Fruit fly (Drosophila melanogaster) whole organism, prepupa: ENCODE measurements around the gene Osi16.

Source experiments
- Blimp-1 ChIP-seq: fragments of 200-800 bp; sonication (Bioruptor generic); optimal IDR thresholded peaks from 3 replicates; lab custom pipeline; 2017; ENCODE audit warnings: missing biosample characterization, missing genetic modification characterization, mild to moderate bottlenecking, moderate library complexity, missing genetic modification reagents
- CG10631 ChIP-seq: fragments of 200-800 bp; sonication (Bioruptor generic); optimal IDR thresholded peaks from 2 replicates; lab custom pipeline; 2016; ENCODE audit warnings: missing biosample characterization, missing genetic modification characterization
- CG11294 ChIP-seq: fragments of 200-800 bp; sonication (Bioruptor generic); IDR thresholded peaks from 2 replicates; pipeline ENCODE4 v1.3.6; 2022; ENCODE audit warnings: missing biosample characterization, missing genetic modification characterization
- CG11762 ChIP-seq: fragments of 200-800 bp; sonication (Bioruptor generic); optimal IDR thresholded peaks from 3 replicates; lab custom pipeline; 2016; ENCODE audit warnings: missing biosample characterization, missing genetic modification characterization; ENCODE audit not compliant: insufficient read depth
- CG16779 ChIP-seq: fragments of 200-800 bp; sonication (Bioruptor generic); optimal IDR thresholded peaks from 3 replicates; lab custom pipeline; 2017; ENCODE audit warnings: missing biosample characterization, mild to moderate bottlenecking, missing genetic modification characterization
- CG3032 ChIP-seq: fragments of 200-800 bp; optimal IDR thresholded peaks from 2 replicates; lab custom pipeline; 2019; ENCODE audit warnings: missing biosample characterization, mild to moderate bottlenecking, missing genetic modification characterization, moderate library complexity
- CG4318 ChIP-seq: fragments of 200-800 bp; sonication (Bioruptor generic); optimal IDR thresholded peaks from 3 replicates; lab custom pipeline; 2017; ENCODE audit warnings: missing biosample characterization, mild to moderate bottlenecking, missing genetic modification characterization
- Gug ChIP-seq: fragments of 200-800 bp; sonication (Bioruptor generic); IDR thresholded peaks from 2 replicates; pipeline ENCODE4 v1.3.6; 2022; ENCODE audit warnings: missing biosample characterization, missing genetic modification characterization
- Sox102F ChIP-seq: fragments of 200-800 bp; sonication (Bioruptor generic); optimal IDR thresholded peaks from 2 replicates; lab custom pipeline; 2016; ENCODE audit warnings: missing biosample characterization, mild to moderate bottlenecking, missing genetic modification characterization
- cyc ChIP-seq: fragments of 200-800 bp; sonication (Bioruptor generic); optimal IDR thresholded peaks from 3 replicates; lab custom pipeline; 2016; ENCODE audit warnings: missing biosample characterization, missing genetic modification characterization

dm6 chr3R:6301257-6301839 lies 3.7 kb upstream of the Osi16 start, which contains the start of gene Osi15:
- TF ChIP-seq CG11762 (GFP tag; lab: Kevin White, UChicago), result no peak
- no peak for TF ChIP-seq CG10631 (GFP tag; lab: Kevin White, UChicago)
- TF ChIP-seq Gug (GFP tag; lab: Robert Waterston, UW), result no peak
- no peak for TF ChIP-seq CG3032 (tag; lab: Kevin White, UChicago)
- TF ChIP-seq CG16779 (tag; lab: Kevin White, UChicago), result no peak
- no peak for TF ChIP-seq cyc
- no peak for TF ChIP-seq CG4318
- no peak for TF ChIP-seq CG11294 (GFP tag; lab: Robert Waterston, UW)
- TF ChIP-seq Blimp-1, result no peak
- TF ChIP-seq Sox102F (GFP tag; lab: Kevin White, UChicago), result no peak
